Worm (Caenorhabditis elegans) whole organism, young adult: ENCODE data around the gene clec-187.

Source experiments
- D2030.7 ChIP-seq: fragments of 200-800 bp; sonication (Bioruptor generic); IDR thresholded peaks from 2 replicates; pipeline ENCODE4 v1.3.6; 2022; ENCODE audit warnings: missing genetic modification reagents, missing genetic modification characterization, missing compliant biosample characterization
- F23B12.7 ChIP-seq: sonication (generic microtip); optimal IDR thresholded peaks from 2 replicates; lab custom pipeline; 2017; ENCODE audit warnings: missing genetic modification characterization, mild to moderate bottlenecking, missing compliant biosample characterization, antibody characterized with exemption, moderate library complexity; ENCODE audit not compliant: insufficient read depth
- F49E8.2 ChIP-seq: sonication (generic microtip); optimal IDR thresholded peaks from 3 replicates; lab custom pipeline; 2017; ENCODE audit warnings: missing genetic modification characterization, mild to moderate bottlenecking, missing compliant biosample characterization, antibody characterized with exemption, moderate library complexity; ENCODE audit not compliant: insufficient read depth
- K11D2.4 ChIP-seq: fragments of 200-800 bp; sonication (Bioruptor generic); IDR thresholded peaks from 2 replicates; pipeline ENCODE4 v1.3.6; 2022; ENCODE audit warnings: missing genetic modification reagents, missing genetic modification characterization, missing compliant biosample characterization
- ama-1 ChIP-seq, 3 experiments: fragments of 150-350 bp in 1 of 3; sonication (generic microtip) in 2 of 3; optimal IDR thresholded peaks; 2 replicates each; lab custom pipeline; 2014 to 2018; ENCODE audit warnings: missing biosample characterization in 2 of 3, missing genetic modification characterization in 2 of 3, missing genetic modification reagents in 2 of 3
- cebp-1 ChIP-seq, 2 experiments: fragments of 200-800 bp in 1 of 2; sonication (Bioruptor generic) in 1 of 2; sonication (generic microtip) in 1 of 2; IDR thresholded peaks in 1 of 2; optimal IDR thresholded peaks in 1 of 2; 2 replicates each; pipeline versions ENCODE4 v1.3.6 to Lab custom; 2017 to 2022; ENCODE audit warnings: missing compliant biosample characterization in 2 of 2, missing genetic modification characterization in 2 of 2, mild to moderate bottlenecking in 1 of 2, missing genetic modification reagents in 1 of 2, moderate library complexity in 1 of 2
- dpl-1 ChIP-seq: fragments of 150-350 bp; optimal IDR thresholded peaks from 2 replicates; lab custom pipeline; 2014; ENCODE audit warnings: missing biosample characterization, missing genetic modification reagents, missing genetic modification characterization
- hlh-12 ChIP-seq: sonication (generic microtip); optimal IDR thresholded peaks from 2 replicates; lab custom pipeline; 2016; ENCODE audit warnings: missing genetic modification characterization, missing compliant biosample characterization
- nhr-90 ChIP-seq: sonication (generic microtip); optimal IDR thresholded peaks from 2 replicates; lab custom pipeline; 2016; ENCODE audit warnings: missing genotype, mild to moderate bottlenecking, missing genetic modification characterization, missing compliant biosample characterization
- snpc-4 ChIP-seq, 5 experiments: fragments of 150-350 bp in 1 of 5; sonication (generic microtip) in 4 of 5; optimal IDR thresholded peaks; 2 replicates each; lab custom pipeline; 2014 to 2018; ENCODE audit warnings: missing genetic modification characterization in 5 of 5, missing biosample characterization in 3 of 5, antibody characterized with exemption in 2 of 5, mild to moderate bottlenecking in 2 of 5, missing compliant biosample characterization in 2 of 5, missing genotype in 2 of 5, moderate library complexity in 2 of 5, missing genetic modification reagents in 1 of 5
- tbx-9 ChIP-seq: sonication (generic microtip); optimal IDR thresholded peaks from 2 replicates; lab custom pipeline; 2016; ENCODE audit warnings: borderline replicate concordance, missing genetic modification characterization, inconsistent platforms, missing compliant biosample characterization
- tlf-1 ChIP-seq: fragments of 200-800 bp; sonication (Bioruptor generic); optimal IDR thresholded peaks from 2 replicates; lab custom pipeline; 2018; ENCODE audit warnings: mild to moderate bottlenecking, missing genetic modification characterization, missing compliant biosample characterization

ce11 chrIV:12898823-12899222 lies 27.5 kb upstream of the clec-187 start:
- TF ChIP-seq snpc-4 (GFP tag; optimal IDR thresholded peaks at IDR 0.05; lab: Kevin White, UChicago), result no peak
- TF ChIP-seq snpc-4 (tag; optimal IDR thresholded peaks at IDR 0.05; lab: Kevin White, UChicago), result no peak
- no peak for TF ChIP-seq F49E8.2 (tag; lab: Kevin White, UChicago)
- TF ChIP-seq dpl-1 (GFP tag; lab: Kevin White, UChicago), result no peak
- no peak for TF ChIP-seq nhr-90 (tag; lab: Kevin White, UChicago)
- TF ChIP-seq ama-1 (optimal IDR thresholded peaks at IDR 0.05; lab: Kevin White, UChicago), result no peak
- TF ChIP-seq ama-1 (GFP tag; optimal IDR thresholded peaks at IDR 0.05; lab: Kevin White, UChicago), result no peak
- no peak for TF ChIP-seq F23B12.7 (tag; lab: Kevin White, UChicago)
- no peak for TF ChIP-seq tbx-9 (tag; lab: Kevin White, UChicago)
- TF ChIP-seq K11D2.4 (GFP tag; lab: Robert Waterston, UW), result no peak
- no peak for TF ChIP-seq D2030.7 (GFP tag; lab: Robert Waterston, UW)
- TF ChIP-seq cebp-1 (GFP tag; IDR thresholded peaks at IDR 0.05; lab: Robert Waterston, UW), result no peak
- TF ChIP-seq cebp-1 (tag; optimal IDR thresholded peaks at IDR 0.05; lab: Kevin White, UChicago), result peak; percentile 37
- no peak for TF ChIP-seq hlh-12 (tag; lab: Kevin White, UChicago)
- TF ChIP-seq tlf-1 (GFP tag; lab: Kevin White, UChicago), result no peak
